Worm (Caenorhabditis elegans) whole organism, late embryonic: ENCODE results near the gene tbx-37.

Experiments used
- C08G9.2 ChIP-seq: sonication (generic microtip); optimal IDR thresholded peaks from 2 replicates; lab custom pipeline; 2016; ENCODE audit warnings: mild to moderate bottlenecking, missing genetic modification characterization, moderate library complexity, missing compliant biosample characterization
- C38D4.7 ChIP-seq: fragments of 200-800 bp; sonication (Bioruptor generic); optimal IDR thresholded peaks from 2 replicates; lab custom pipeline; 2018; ENCODE audit warnings: mild to moderate bottlenecking, missing genetic modification characterization, moderate library complexity, missing compliant biosample characterization
- T23F11.4 ChIP-seq: fragments of 200-800 bp; sonication (Bioruptor generic); optimal IDR thresholded peaks from 2 replicates; lab custom pipeline; 2018; ENCODE audit warnings: mild to moderate bottlenecking, missing genetic modification characterization, missing compliant biosample characterization
- ceh-14 ChIP-seq: sonication (generic microtip); optimal IDR thresholded peaks from 2 replicates; lab custom pipeline; 2016; ENCODE audit warnings: missing genotype, missing genetic modification characterization, missing compliant biosample characterization
- ceh-19 ChIP-seq: fragments of 200-800 bp; sonication (Bioruptor generic); optimal IDR thresholded peaks from 2 replicates; lab custom pipeline; 2018; ENCODE audit warnings: mild to moderate bottlenecking, missing genetic modification characterization, missing compliant biosample characterization
- ceh-22 ChIP-seq: sonication (generic microtip); optimal IDR thresholded peaks from 2 replicates; lab custom pipeline; 2017; ENCODE audit warnings: missing biosample characterization, missing genetic modification characterization
- ceh-45 ChIP-seq: fragments of 200-800 bp; sonication (Bioruptor generic); IDR thresholded peaks from 2 replicates; pipeline ENCODE4 v1.3.6; 2022; ENCODE audit warnings: missing genetic modification reagents, missing genetic modification characterization, missing compliant biosample characterization
- ceh-48 ChIP-seq: sonication (generic microtip); optimal IDR thresholded peaks from 2 replicates; lab custom pipeline; 2016; ENCODE audit warnings: missing genetic modification characterization, inconsistent platforms, missing compliant biosample characterization
- ceh-9 ChIP-seq: sonication (generic microtip); optimal IDR thresholded peaks from 2 replicates; lab custom pipeline; 2016; ENCODE audit warnings: mild to moderate bottlenecking, missing genetic modification characterization, inconsistent platforms, missing compliant biosample characterization
- dmd-4 ChIP-seq: sonication (generic microtip); optimal IDR thresholded peaks from 2 replicates; lab custom pipeline; 2016; ENCODE audit warnings: borderline replicate concordance, missing genetic modification characterization, missing compliant biosample characterization
- elt-2 ChIP-seq: sonication (generic microtip); optimal IDR thresholded peaks from 2 replicates; lab custom pipeline; 2016; ENCODE audit warnings: missing genetic modification reagents, missing genetic modification characterization, missing compliant biosample characterization
- ets-4 ChIP-seq: sonication (generic microtip); optimal IDR thresholded peaks from 2 replicates; lab custom pipeline; 2016; ENCODE audit warnings: missing genetic modification characterization, missing compliant biosample characterization
- eyg-1 ChIP-seq: sonication (generic microtip); optimal IDR thresholded peaks from 2 replicates; lab custom pipeline; 2016; ENCODE audit warnings: missing genotype, missing genetic modification characterization, missing compliant biosample characterization
- fkh-10 ChIP-seq: fragments of 150-350 bp; optimal IDR thresholded peaks from 2 replicates; lab custom pipeline; 2014; ENCODE audit warnings: missing biosample characterization, missing genetic modification reagents, missing genetic modification characterization
- fkh-6 ChIP-seq: sonication (generic microtip); optimal IDR thresholded peaks from 2 replicates; lab custom pipeline; 2016; ENCODE audit warnings: missing genetic modification characterization, missing compliant biosample characterization
- hlh-13 ChIP-seq: fragments of 200-800 bp; sonication (Bioruptor generic); optimal IDR thresholded peaks from 2 replicates; lab custom pipeline; 2018; ENCODE audit warnings: mild to moderate bottlenecking, missing genetic modification characterization, missing compliant biosample characterization
- hlh-15 ChIP-seq: sonication (generic microtip); optimal IDR thresholded peaks from 2 replicates; lab custom pipeline; 2016; ENCODE audit warnings: missing genetic modification characterization, missing compliant biosample characterization
- hlh-30 ChIP-seq: sonication (generic microtip); optimal IDR thresholded peaks from 2 replicates; lab custom pipeline; 2017; ENCODE audit warnings: antibody characterized with exemption, missing genetic modification characterization, missing compliant biosample characterization; ENCODE audit not compliant: insufficient read depth
- hlh-6 ChIP-seq: sonication (generic microtip); optimal IDR thresholded peaks from 2 replicates; lab custom pipeline; 2016; ENCODE audit warnings: missing genotype, missing genetic modification characterization, missing compliant biosample characterization
- lin-11 ChIP-seq: fragments of 200-800 bp; sonication (Bioruptor generic); optimal IDR thresholded peaks from 2 replicates; lab custom pipeline; 2018; ENCODE audit warnings: mild to moderate bottlenecking, missing genetic modification characterization, missing compliant biosample characterization
- nhr-11 ChIP-seq: fragments of 150-350 bp; optimal IDR thresholded peaks from 2 replicates; lab custom pipeline; 2014; ENCODE audit warnings: missing biosample characterization, missing genetic modification characterization
- odd-2 ChIP-seq: sonication (generic microtip); optimal IDR thresholded peaks from 2 replicates; lab custom pipeline; 2017; ENCODE audit warnings: antibody characterized with exemption, mild to moderate bottlenecking, missing genetic modification characterization, missing compliant biosample characterization
- pag-3 ChIP-seq: sonication (generic microtip); optimal IDR thresholded peaks from 2 replicates; lab custom pipeline; 2016; ENCODE audit warnings: missing compliant biosample characterization, missing genetic modification characterization, borderline replicate concordance
- pat-9 ChIP-seq: fragments of 200-800 bp; sonication (Bioruptor generic); optimal IDR thresholded peaks from 2 replicates; lab custom pipeline; 2018; ENCODE audit warnings: mild to moderate bottlenecking, missing genetic modification characterization, moderate library complexity, missing compliant biosample characterization
- ref-2 ChIP-seq: sonication (generic microtip); optimal IDR thresholded peaks from 2 replicates; lab custom pipeline; 2016; ENCODE audit warnings: missing genetic modification characterization, missing compliant biosample characterization
- rnt-1 ChIP-seq: sonication (generic microtip); optimal IDR thresholded peaks from 2 replicates; lab custom pipeline; 2016; ENCODE audit warnings: missing genetic modification characterization, missing compliant biosample characterization
- sdc-2 ChIP-seq: sonication (generic microtip); optimal IDR thresholded peaks from 2 replicates; lab custom pipeline; 2016; ENCODE audit warnings: missing genotype, missing genetic modification characterization, missing compliant biosample characterization
- sox-4 ChIP-seq: sonication (generic microtip); optimal IDR thresholded peaks from 2 replicates; lab custom pipeline; 2017; ENCODE audit warnings: mild to moderate bottlenecking, missing genetic modification characterization, inconsistent platforms, missing compliant biosample characterization
- syd-9 ChIP-seq: sonication (generic microtip); optimal IDR thresholded peaks from 2 replicates; lab custom pipeline; 2016; ENCODE audit warnings: mild to moderate bottlenecking, missing genetic modification characterization, moderate library complexity, missing compliant biosample characterization
- tbx-2 ChIP-seq: sonication (generic microtip); optimal IDR thresholded peaks from 2 replicates; lab custom pipeline; 2016; ENCODE audit warnings: missing genetic modification characterization, missing compliant biosample characterization
- tbx-7 ChIP-seq: sonication (generic microtip); optimal IDR thresholded peaks from 2 replicates; lab custom pipeline; 2016; ENCODE audit warnings: missing genotype, missing genetic modification characterization, missing compliant biosample characterization
- unc-42 ChIP-seq: sonication (generic microtip); optimal IDR thresholded peaks from 2 replicates; lab custom pipeline; 2016; ENCODE audit warnings: missing genotype, missing genetic modification characterization, missing compliant biosample characterization
- unc-86 ChIP-seq: sonication (generic microtip); optimal IDR thresholded peaks from 2 replicates; lab custom pipeline; 2016; ENCODE audit warnings: missing genetic modification characterization, missing compliant biosample characterization
- ztf-16 ChIP-seq: sonication (generic microtip); optimal IDR thresholded peaks from 2 replicates; lab custom pipeline; 2017; ENCODE audit warnings: missing genetic modification characterization, missing compliant biosample characterization

Gene tbx-37

DNA sequence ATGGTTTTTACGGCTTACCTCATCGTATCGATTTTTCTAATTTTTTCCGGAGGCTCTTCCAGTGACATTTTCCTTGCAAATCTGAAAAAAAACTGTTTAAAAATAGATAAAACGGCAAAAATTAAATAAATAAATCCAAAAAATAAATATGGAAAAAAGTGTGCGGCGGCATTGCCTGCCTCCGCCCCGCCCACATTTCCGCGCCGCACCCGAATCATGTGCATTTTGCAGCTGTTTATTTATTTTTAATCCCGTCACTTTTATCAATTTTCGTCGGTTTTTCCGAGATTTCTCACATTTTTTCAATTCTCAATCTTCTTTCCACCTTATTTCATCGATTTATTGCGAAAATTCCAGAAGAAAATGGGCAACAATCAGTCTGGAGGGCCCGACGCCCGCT, 9.9 kb upstream of the tbx-37 start, which contains the start of the genes Y47D3A.14 and aakb-2 (continued):
- peak; percentile 29 for TF ChIP-seq ets-4
- no peak for TF ChIP-seq fkh-10 (GFP tag; lab: Kevin White, UChicago)
- peak; percentile 32 for TF ChIP-seq unc-42
- TF ChIP-seq lin-11, result peak; percentile 16
- no peak for TF ChIP-seq tbx-7 (tag; lab: Kevin White, UChicago)
- TF ChIP-seq C38D4.7 (GFP tag; lab: Kevin White, UChicago), result peak; percentile 44
- TF ChIP-seq ceh-9 (tag; lab: Kevin White, UChicago), result no peak
- peak; percentile 46 for TF ChIP-seq T23F11.4 (GFP tag; lab: Kevin White, UChicago)
- TF ChIP-seq ceh-48 (tag; lab: Kevin White, UChicago), result peak; percentile 10
- no peak for TF ChIP-seq C08G9.2 (tag; lab: Kevin White, UChicago)
- peak; percentile 59 for TF ChIP-seq tbx-2
- TF ChIP-seq ceh-22 (tag; lab: Kevin White, UChicago), result no peak

DNA sequence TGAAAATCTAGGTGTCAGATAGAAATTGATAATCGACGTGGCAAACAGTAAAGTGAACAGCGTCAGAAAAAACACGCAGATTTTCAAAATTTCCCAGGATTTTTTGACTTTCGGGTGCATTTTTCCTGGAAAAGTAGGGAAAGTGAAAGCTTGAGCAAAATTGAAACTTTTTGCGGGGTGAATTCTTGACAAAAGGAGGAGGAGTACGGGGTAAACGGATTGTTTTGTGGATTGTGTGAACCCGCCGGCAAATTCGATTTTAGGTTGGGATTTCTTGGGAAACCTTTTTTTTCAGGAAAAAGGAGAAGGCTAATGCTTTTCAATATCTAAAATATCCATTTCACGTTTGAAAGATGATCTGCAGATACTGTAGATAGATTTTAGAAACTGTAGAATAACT, 7.8 kb upstream of the tbx-37 start, which contains the start of gene Y47D3A.34:
Y47D3A.34 (minus strand) TSS at position 120 of the 400 bp plus-strand sequence.
- TF ChIP-seq unc-42 (peak; percentile 39), nhr-11 (tag; lab: Kevin White, UChicago) (no peak)

DNA sequence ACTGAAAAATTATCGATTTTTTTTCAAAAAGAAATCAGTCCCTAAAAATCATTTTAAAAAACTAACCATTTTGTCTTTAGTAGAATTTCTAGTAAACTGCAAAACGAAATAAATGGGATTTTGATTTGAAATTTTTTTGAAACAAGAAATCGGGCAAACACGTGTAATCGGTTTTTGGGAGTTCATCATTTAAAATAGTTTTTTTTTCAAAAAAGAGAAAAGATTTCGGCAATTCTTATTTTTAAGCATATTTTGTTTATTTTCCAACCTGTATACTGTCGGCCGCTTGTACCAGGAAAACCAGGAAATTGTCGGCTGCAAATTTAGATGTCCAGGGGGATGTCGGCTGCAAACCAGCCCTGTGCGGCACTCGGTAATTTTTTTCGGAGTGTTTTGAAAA, 5.0 kb upstream of the tbx-37 start, which contains the start of gene elo-8:
elo-8 (minus strand) TSS at position 101 of the 400 bp plus-strand sequence.
- TF ChIP-seq hlh-30 (no peak), ceh-45 (no peak), dmd-4 (tag; lab: Kevin White, UChicago) (no peak), hlh-6 (no peak), fkh-6 (tag; lab: Kevin White, UChicago) (no peak), rnt-1 (no peak), ceh-19 (GFP tag; lab: Kevin White, UChicago) (no peak), pag-3 (tag; lab: Kevin White, UChicago) (no peak)

DNA sequence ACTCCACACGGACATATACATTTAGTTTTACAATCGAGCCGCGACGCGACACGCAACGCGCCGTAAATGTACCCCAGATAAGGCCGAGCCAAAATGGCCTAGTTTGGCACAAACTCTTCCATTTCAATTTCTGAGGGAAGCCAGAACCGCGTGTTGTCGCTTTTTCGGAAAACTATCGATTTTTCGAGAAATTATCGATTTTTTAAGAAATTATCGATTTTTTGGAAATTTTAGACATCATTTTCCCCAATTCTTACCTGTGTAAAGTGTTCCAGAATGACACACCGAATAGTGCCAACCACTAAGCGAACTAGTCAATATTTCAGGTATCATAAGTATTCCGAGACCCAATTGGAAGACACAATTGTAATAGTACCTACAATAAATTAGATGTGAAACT, 4.5 kb upstream of the tbx-37 start:
- TF ChIP-seq fkh-6 (tag; lab: Kevin White, UChicago) (no peak), ceh-22 (tag; lab: Kevin White, UChicago) (no peak), dmd-4 (tag; lab: Kevin White, UChicago) (no peak), syd-9 (no peak), sox-4 (tag; lab: Kevin White, UChicago) (no peak), odd-2 (no peak), pat-9 (tag; lab: Kevin White, UChicago) (no peak), sdc-2 (tag; lab: Kevin White, UChicago) (no peak), ztf-16 (tag; lab: Kevin White, UChicago) (no peak), elt-2 (tag; lab: Kevin White, UChicago) (no peak), eyg-1 (no peak), hlh-15 (tag; lab: Kevin White, UChicago) (no peak), C38D4.7 (GFP tag; lab: Kevin White, UChicago) (no peak), hlh-13 (GFP tag; lab: Kevin White, UChicago) (no peak), ceh-14 (no peak)

DNA sequence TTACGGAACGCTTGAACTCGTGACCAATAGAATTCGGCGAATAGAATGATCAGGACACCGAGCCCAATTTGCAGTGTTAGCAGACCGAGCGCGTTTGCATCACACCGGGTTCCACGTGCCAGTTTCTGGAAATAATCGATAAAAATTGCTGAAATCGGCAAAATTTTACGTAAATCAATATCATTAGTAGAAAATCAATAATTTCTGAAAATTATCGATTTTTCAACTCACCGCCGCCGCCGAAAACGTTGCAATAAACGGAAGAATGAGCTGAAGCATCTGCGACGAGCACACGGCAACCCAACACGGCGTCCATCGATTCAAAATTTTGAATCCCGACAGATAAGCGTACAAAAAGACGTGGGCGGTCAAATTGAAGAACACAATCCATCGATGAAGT, 3.7 kb upstream of the tbx-37 start:
- TF ChIP-seq unc-86 (tag; lab: Kevin White, UChicago), result no peak
- TF ChIP-seq elt-2 (tag; lab: Kevin White, UChicago), result no peak
- no peak for TF ChIP-seq ref-2 (tag; lab: Kevin White, UChicago)
- no peak for TF ChIP-seq syd-9
